Fruit fly (Drosophila melanogaster) whole organism, embryonic: ENCODE measurements around the gene CG18622.

Source experiments
- Ada2b ChIP-seq: fragments of 200-800 bp; sonication (Bioruptor generic); IDR thresholded peaks from 2 replicates; pipeline ENCODE4 v1.3.6; 2022; ENCODE audit warnings: missing biosample characterization, missing genetic modification characterization
- Awh ChIP-seq: fragments of 200-800 bp; sonication (Bioruptor generic); IDR thresholded peaks from 2 replicates; pipeline ENCODE4, ENCODE4 v1.3.6; 2022; ENCODE audit warnings: missing biosample characterization, missing genetic modification characterization
- Bteb2 ChIP-seq: fragments of 200-800 bp; sonication (Bioruptor generic); optimal IDR thresholded peaks from 2 replicates; lab custom pipeline; 2016; ENCODE audit warnings: missing biosample characterization, missing genetic modification characterization
- CG1024 ChIP-seq: fragments of 200-800 bp; sonication (Bioruptor generic); IDR thresholded peaks from 2 replicates; pipeline ENCODE4 v1.3.6; 2022; ENCODE audit warnings: missing biosample characterization, missing genetic modification characterization
- CG13424 ChIP-seq: fragments of 200-800 bp; sonication (Bioruptor generic); optimal IDR thresholded peaks from 2 replicates; lab custom pipeline; 2019; ENCODE audit warnings: missing biosample characterization, mild to moderate bottlenecking, missing genetic modification characterization, moderate library complexity
- CG13624 ChIP-seq: fragments of 200-800 bp; sonication (Bioruptor generic); optimal IDR thresholded peaks from 2 replicates; lab custom pipeline; 2016; ENCODE audit warnings: missing biosample characterization, missing genetic modification characterization
- CG14441 ChIP-seq: fragments of 200-800 bp; sonication (Bioruptor generic); IDR thresholded peaks from 2 replicates; pipeline ENCODE4 v1.3.6; 2022; ENCODE audit warnings: missing biosample characterization, missing genetic modification characterization
- CG15696 ChIP-seq: fragments of 200-800 bp; sonication (Bioruptor generic); optimal IDR thresholded peaks from 2 replicates; lab custom pipeline; 2019; ENCODE audit warnings: missing biosample characterization, mild to moderate bottlenecking, missing genetic modification characterization, moderate library complexity
- CG1647 ChIP-seq: fragments of 200-800 bp; sonication (Bioruptor generic); optimal IDR thresholded peaks from 3 replicates; lab custom pipeline; 2016; ENCODE audit warnings: missing biosample characterization, missing genetic modification characterization
- CG18476 ChIP-seq: fragments of 200-800 bp; sonication (Bioruptor generic); optimal IDR thresholded peaks from 2 replicates; lab custom pipeline; 2016; ENCODE audit warnings: missing biosample characterization, mild to moderate bottlenecking, missing genetic modification characterization
- CG30020 ChIP-seq: fragments of 200-800 bp; optimal IDR thresholded peaks from 2 replicates; lab custom pipeline; 2019; ENCODE audit warnings: missing biosample characterization, mild to moderate bottlenecking, missing genetic modification characterization, moderate library complexity
- CG3838 ChIP-seq: fragments of 200-800 bp; sonication (Bioruptor generic); optimal IDR thresholded peaks from 3 replicates; lab custom pipeline; 2016; ENCODE audit warnings: missing biosample characterization, missing genetic modification characterization
- CG4424 ChIP-seq: fragments of 200-800 bp; sonication (Bioruptor generic); optimal IDR thresholded peaks from 3 replicates; lab custom pipeline; 2016; ENCODE audit warnings: missing biosample characterization, missing genetic modification characterization
- CG5953 ChIP-seq: fragments of 200-800 bp; sonication (Bioruptor generic); IDR thresholded peaks from 2 replicates; pipeline ENCODE4 v1.3.6; 2022; ENCODE audit warnings: missing biosample characterization, missing genetic modification characterization
- CG7271 ChIP-seq: fragments of 200-800 bp; sonication (Bioruptor generic); optimal IDR thresholded peaks from 2 replicates; lab custom pipeline; 2018; ENCODE audit warnings: missing biosample characterization, mild to moderate bottlenecking, missing genetic modification characterization, moderate library complexity
- CG7556 ChIP-seq: fragments of 200-800 bp; sonication (Bioruptor generic); optimal IDR thresholded peaks from 2 replicates; lab custom pipeline; 2017; ENCODE audit warnings: missing biosample characterization, mild to moderate bottlenecking, missing genetic modification characterization
- CG7745 ChIP-seq: fragments of 200-800 bp; sonication (Bioruptor generic); optimal IDR thresholded peaks from 2 replicates; lab custom pipeline; 2018; ENCODE audit warnings: missing biosample characterization, mild to moderate bottlenecking, missing genetic modification characterization, moderate library complexity
- CG7839 ChIP-seq: fragments of 200-800 bp; sonication (Bioruptor generic); optimal IDR thresholded peaks from 3 replicates; lab custom pipeline; 2018; ENCODE audit warnings: missing biosample characterization, mild to moderate bottlenecking, missing genetic modification characterization, moderate library complexity
- CG9437 ChIP-seq: fragments of 200-800 bp; sonication (Bioruptor generic); optimal IDR thresholded peaks from 2 replicates; lab custom pipeline; 2018; ENCODE audit warnings: missing biosample characterization, mild to moderate bottlenecking, missing genetic modification characterization
- CG9609 ChIP-seq: fragments of 200-800 bp; sonication (Bioruptor generic); optimal IDR thresholded peaks from 3 replicates; lab custom pipeline; 2016; ENCODE audit warnings: missing biosample characterization, missing genetic modification characterization
- CG9817 ChIP-seq: fragments of 200-800 bp; sonication (Bioruptor generic); optimal IDR thresholded peaks from 2 replicates; lab custom pipeline; 2018; ENCODE audit warnings: missing biosample characterization, mild to moderate bottlenecking, missing genetic modification characterization, moderate library complexity
- CG9932 ChIP-seq: fragments of 200-800 bp; sonication (Bioruptor generic); IDR thresholded peaks from 2 replicates; pipeline ENCODE4 v1.3.6; 2022; ENCODE audit warnings: missing biosample characterization, missing genetic modification characterization
- CkIIα-i1 ChIP-seq: fragments of 200-800 bp; sonication (Bioruptor generic); IDR thresholded peaks from 2 replicates; pipeline ENCODE4 v1.3.6; 2022; ENCODE audit warnings: missing biosample characterization, missing genetic modification characterization
- E2f1 ChIP-seq: fragments of 200-800 bp; sonication (Bioruptor generic); IDR thresholded peaks from 2 replicates; pipeline ENCODE4 v1.3.6; 2022; ENCODE audit warnings: missing biosample characterization, missing genetic modification characterization
- Hr78 ChIP-seq, 2 experiments: fragments of 200-800 bp in 1 of 2; fragments of >200 bp in 1 of 2; sonication (Bioruptor generic) in 1 of 2; optimal IDR thresholded peaks; 2 replicates each; lab custom pipeline; 2017 to 2019; ENCODE audit warnings: missing biosample characterization in 2 of 2, missing genetic modification characterization in 2 of 2, mild to moderate bottlenecking in 1 of 2, moderate library complexity in 1 of 2
- MBD-R2 ChIP-seq: fragments of 200-800 bp; sonication (Bioruptor generic); IDR thresholded peaks from 2 replicates; pipeline ENCODE4 v1.3.6; 2022; ENCODE audit warnings: missing biosample characterization, missing genetic modification characterization
- MESR4 ChIP-seq: fragments of 200-800 bp; sonication (Bioruptor generic); optimal IDR thresholded peaks from 2 replicates; lab custom pipeline; 2018; ENCODE audit warnings: missing biosample characterization, mild to moderate bottlenecking, missing genetic modification characterization, moderate library complexity
- Med ChIP-seq: fragments of 200-800 bp; sonication (Bioruptor generic); peaks from one replicate; lab custom pipeline; 2016; ENCODE audit warnings: missing biosample characterization, missing genetic modification characterization, mild to moderate bottlenecking, inconsistent platforms, moderate library complexity
- NC2β ChIP-seq: fragments of 200-800 bp; sonication (Bioruptor generic); optimal IDR thresholded peaks from 2 replicates; lab custom pipeline; 2016; ENCODE audit warnings: missing biosample characterization, missing genetic modification characterization
- NFAT ChIP-seq: fragments of 200-800 bp; sonication (Bioruptor generic); IDR thresholded peaks from 2 replicates; pipeline ENCODE4 v1.3.6; 2022; ENCODE audit warnings: missing biosample characterization, missing genetic modification characterization
- Vsx1 ChIP-seq: fragments of 200-800 bp; sonication (Bioruptor generic); optimal IDR thresholded peaks from 2 replicates; lab custom pipeline; 2017; ENCODE audit warnings: missing biosample characterization, mild to moderate bottlenecking, missing genetic modification characterization, missing genetic modification reagents
- al ChIP-seq: fragments of 200-800 bp; sonication (Bioruptor generic); IDR thresholded peaks from 2 replicates; pipeline ENCODE4 v1.3.6; 2022; ENCODE audit warnings: missing biosample characterization, missing genetic modification characterization
- ato ChIP-seq: fragments of 200-800 bp; sonication (Bioruptor generic); IDR thresholded peaks from 2 replicates; pipeline ENCODE4 v1.3.6; 2022; ENCODE audit warnings: missing biosample characterization, missing genetic modification characterization; ENCODE audit not compliant: partially characterized antibody
- az2 ChIP-seq: fragments of 200-800 bp; sonication (Bioruptor generic); optimal IDR thresholded peaks from 3 replicates; lab custom pipeline; 2016; ENCODE audit warnings: missing biosample characterization, missing genetic modification characterization
- croc ChIP-seq: fragments of 200-800 bp; sonication (Bioruptor generic); conservative IDR thresholded peaks from 3 replicates; pipeline ENCODE4 v1.3.6; 2022; ENCODE audit warnings: missing biosample characterization, missing genetic modification characterization
- en ChIP-seq: fragments of 200-800 bp; sonication (Bioruptor generic); optimal IDR thresholded peaks from 2 replicates; lab custom pipeline; 2016; ENCODE audit warnings: missing biosample characterization, missing genetic modification characterization
- eve ChIP-seq, 2 experiments: fragments of >200 bp; optimal IDR thresholded peaks; 2 replicates each; lab custom pipeline; 2017; ENCODE audit warnings: missing biosample characterization in 2 of 2, missing genetic modification characterization in 2 of 2
- jing ChIP-seq: fragments of 200-800 bp; sonication (Bioruptor generic); optimal IDR thresholded peaks from 2 replicates; lab custom pipeline; 2018; ENCODE audit warnings: missing biosample characterization, mild to moderate bottlenecking, missing genetic modification characterization
- ken ChIP-seq: fragments of 200-800 bp; sonication (Bioruptor generic); IDR thresholded peaks from 3 replicates; pipeline ENCODE4 v1.3.6; 2022; ENCODE audit warnings: missing biosample characterization, missing genetic modification characterization
- oc ChIP-seq: fragments of 200-800 bp; sonication (Bioruptor generic); optimal IDR thresholded peaks from 2 replicates; lab custom pipeline; 2018; ENCODE audit warnings: missing biosample characterization, mild to moderate bottlenecking, missing genetic modification characterization, moderate library complexity
- org-1 ChIP-seq: fragments of 200-800 bp; sonication (Bioruptor generic); optimal IDR thresholded peaks from 2 replicates; lab custom pipeline; 2017; ENCODE audit warnings: missing biosample characterization, missing genetic modification characterization
- p53 ChIP-seq: fragments of 200-800 bp; sonication (Bioruptor generic); optimal IDR thresholded peaks from 2 replicates; lab custom pipeline; 2016; ENCODE audit warnings: missing biosample characterization, missing genetic modification characterization
- pan ChIP-seq, 4 experiments: fragments of >200 bp in 3 of 4; fragments of 200-800 bp in 1 of 4; sonication (Bioruptor generic) in 1 of 4; optimal IDR thresholded peaks in 3 of 4; IDR thresholded peaks in 1 of 4; 2 replicates each; pipeline versions ENCODE4 v1.3.6 to Lab custom; 2017 to 2022; ENCODE audit warnings: missing biosample characterization in 2 of 4, missing genetic modification characterization in 2 of 4, mixed read lengths in 1 of 4
- pnt ChIP-seq: fragments of 200-800 bp; sonication (Bioruptor generic); optimal IDR thresholded peaks from 3 replicates; lab custom pipeline; 2016; ENCODE audit warnings: missing biosample characterization, missing genetic modification characterization
- ranshi ChIP-seq: fragments of 200-800 bp; sonication (Bioruptor generic); IDR thresholded peaks from 2 replicates; pipeline ENCODE4 v1.3.6; 2022; ENCODE audit warnings: missing biosample characterization, missing genetic modification characterization
- run ChIP-seq: fragments of 200-800 bp; sonication (Bioruptor generic); optimal IDR thresholded peaks from 3 replicates; lab custom pipeline; 2018; ENCODE audit warnings: missing biosample characterization, mild to moderate bottlenecking, missing genetic modification characterization
- trem ChIP-seq: fragments of 200-800 bp; optimal IDR thresholded peaks from 3 replicates; lab custom pipeline; 2019; ENCODE audit warnings: missing biosample characterization, mild to moderate bottlenecking, missing genetic modification characterization, moderate library complexity
- wor ChIP-seq: fragments of 200-800 bp; sonication (Bioruptor generic); IDR thresholded peaks from 2 replicates; pipeline ENCODE4 v1.3.6; 2022; ENCODE audit warnings: missing biosample characterization, missing genetic modification characterization
- yki ChIP-seq: fragments of >200 bp; optimal IDR thresholded peaks from 3 replicates; lab custom pipeline; 2018

CG18622 gene

DNA sequence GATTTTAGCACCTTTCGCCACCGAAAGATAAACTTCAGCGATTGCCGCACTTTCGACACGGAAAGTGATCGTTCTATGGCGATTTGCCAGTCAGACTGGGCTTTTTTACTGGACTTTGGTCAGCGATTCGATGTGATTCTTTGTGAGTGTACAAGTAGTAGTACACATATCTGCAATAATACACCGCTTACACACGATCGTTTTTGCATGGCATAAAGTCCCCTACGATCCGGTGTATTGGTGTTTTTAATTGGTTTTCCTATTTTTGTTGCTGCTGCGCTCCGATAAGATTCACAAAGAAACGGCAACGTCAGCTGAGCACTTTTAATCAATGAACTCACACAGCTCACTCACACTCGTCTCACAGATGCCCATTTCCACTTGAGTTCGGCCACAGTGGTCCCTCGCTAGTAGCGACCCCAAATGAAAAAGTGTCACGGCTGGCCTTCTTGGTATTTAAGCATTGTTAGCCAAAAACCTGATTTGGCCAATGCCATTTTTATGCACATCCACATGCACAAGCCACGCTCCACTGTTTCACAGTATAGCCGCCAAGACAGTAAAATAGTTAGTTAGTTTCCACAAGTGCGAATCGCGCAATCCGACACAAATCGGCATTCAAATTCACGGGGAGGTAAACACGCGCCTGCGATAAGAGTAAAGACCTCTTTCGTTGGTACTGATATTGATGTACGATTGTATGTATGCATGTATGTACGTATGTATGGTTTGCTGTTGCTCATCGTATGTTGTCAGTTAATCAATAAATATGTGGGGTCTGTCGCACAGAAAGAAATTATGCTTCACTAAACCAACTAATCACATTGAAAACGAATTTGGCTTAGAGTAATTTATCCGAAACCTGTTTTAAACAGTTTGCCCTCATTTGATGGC is 1.1 kb downstream of the CG18622 start (continued):
- TF ChIP-seq pan (optimal IDR thresholded peaks at IDR 0.05; lab: Kevin White, UChicago) (no peak), pan (GFP tag; optimal IDR thresholded peaks at IDR 0.05 in 1 of 2, IDR thresholded peaks at IDR 0.05 in 1 of 2) (peak in 1 of 2 experiments; percentile 96), CG14441 (GFP tag; lab: Robert Waterston, UW) (peak; percentile 98), CG7271 (no peak), CG9609 (GFP tag; lab: Kevin White, UChicago) (peak; percentile 92), CG7556 (GFP tag; lab: Kevin White, UChicago) (peak; percentile 89), eve (GFP tag; optimal IDR thresholded peaks at IDR 0.05; lab: Kevin White, UChicago) (peak in 1 of 2 experiments; percentile 83), Vsx1 (peak; percentile 73), ken (GFP tag; lab: Robert Waterston, UW) (peak; percentile 95), croc (peak; percentile 68), Hr78 (GFP tag; optimal IDR thresholded peaks at IDR 0.05; lab: Kevin White, UChicago) (peak in 1 of 2 experiments; percentile 70), NFAT (peak; percentile 99), CG5953 (GFP tag; lab: Robert Waterston, UW) (peak; percentile 92), run (tag; lab: Kevin White, UChicago) (peak; percentile 63), al (GFP tag; lab: Robert Waterston, UW) (peak; percentile 97), E2f1 (GFP tag; lab: Robert Waterston, UW) (peak; percentile 94), jing (GFP tag; lab: Kevin White, UChicago) (peak; percentile 82), CG4424 (peak; percentile 82), CG30020 (tag; lab: Kevin White, UChicago) (peak; percentile 35), wor (GFP tag; lab: Robert Waterston, UW) (peak; percentile 87), trem (tag; lab: Kevin White, UChicago) (peak; percentile 21), org-1 (GFP tag; lab: Kevin White, UChicago) (peak; percentile 95), CG13424 (peak; percentile 91), Awh (GFP tag; lab: Robert Waterston, UW) (peak; percentile 92), NC2β (GFP tag; lab: Kevin White, UChicago) (peak; percentile 85), CG7745 (tag; lab: Kevin White, UChicago) (no peak), MESR4 (GFP tag; lab: Kevin White, UChicago) (peak; percentile 38), Bteb2 (GFP tag; lab: Kevin White, UChicago) (peak; percentile 95), CG1647 (GFP tag; lab: Kevin White, UChicago) (peak; percentile 94), az2 (GFP tag; lab: Kevin White, UChicago) (peak; percentile 89), CG9817 (peak; percentile 96), en (GFP tag; lab: Kevin White, UChicago) (peak; percentile 81), Ada2b (GFP tag; lab: Robert Waterston, UW) (peak; percentile 95), CG3838 (peak; percentile 86), CG1024 (GFP tag; lab: Robert Waterston, UW) (peak; percentile 74), ranshi (GFP tag; lab: Robert Waterston, UW) (peak; percentile 93), yki (lab: Kevin White, UChicago) (no peak), CG18476 (peak; percentile 82), MBD-R2 (peak; percentile 92), pnt (GFP tag; lab: Kevin White, UChicago) (peak; percentile 85), oc (tag; lab: Kevin White, UChicago) (peak; percentile 81), p53 (GFP tag; lab: Kevin White, UChicago) (peak; percentile 83), ato (no peak), Med (GFP tag; lab: Kevin White, UChicago) (peak; percentile 100), CG7839 (tag; lab: Kevin White, UChicago) (peak; percentile 96), CkIIα-i1 (GFP tag; lab: Robert Waterston, UW) (peak; percentile 87), CG13624 (GFP tag; lab: Kevin White, UChicago) (peak; percentile 97), CG15696 (tag; lab: Kevin White, UChicago) (peak; percentile 43), CG9437 (peak; percentile 79), CG9932 (GFP tag; lab: Robert Waterston, UW) (peak; percentile 99)
